Fruit fly (Drosophila melanogaster) whole organism: ENCODE results near the gene Pits.
A peak's percentile ranks its signal among the peaks of the same experiment; 100 is the strongest.

Experiments used
- CG8478 ChIP-seq: fragments of >200 bp; optimal IDR thresholded peaks from 2 replicates; lab custom pipeline; 2018; ENCODE audit warnings: inconsistent platforms
- Dll ChIP-seq: fragments of >200 bp; optimal IDR thresholded peaks from 2 replicates; lab custom pipeline; 2017
- EcR ChIP-seq, 2 experiments: fragments of >200 bp; optimal IDR thresholded peaks; 2 replicates each; lab custom pipeline; 2017; ENCODE audit warnings: missing biosample characterization in 2 of 2, missing genetic modification characterization in 2 of 2, missing genetic modification reagents in 2 of 2
- pan ChIP-seq: fragments of >200 bp; optimal IDR thresholded peaks from 2 replicates; lab custom pipeline; 2017
- psq ChIP-seq: fragments of >200 bp; optimal IDR thresholded peaks from 2 replicates; lab custom pipeline; 2017
- usp ChIP-seq: fragments of >200 bp; optimal IDR thresholded peaks from 2 replicates; lab custom pipeline; 2017; ENCODE audit warnings: missing biosample characterization, missing genetic modification characterization, mixed read lengths

The Pits gene

dm6 chrX:12568292-12568923, 14.6 kb downstream of the Pits start, which contains the start of gene hwt:
hwt (minus strand) TSS chrX:12568452.
- TF ChIP-seq CG8478 (no peak), Dll (lab: Kevin White, UChicago) (no peak), psq (lab: Kevin White, UChicago) (no peak), pan (lab: Kevin White, UChicago) (no peak), usp (GFP tag; lab: Kevin White, UChicago) (no peak), EcR (GFP tag; optimal IDR thresholded peaks at IDR 0.05; lab: Kevin White, UChicago) (no peak)

dm6 chrX:12567663-12568062, 15.3 kb downstream of the Pits start:
- TF ChIP-seq usp (GFP tag; lab: Kevin White, UChicago) (no peak), pan (lab: Kevin White, UChicago) (no peak), psq (lab: Kevin White, UChicago) (no peak), Dll (lab: Kevin White, UChicago) (no peak), CG8478 (no peak), EcR (GFP tag; optimal IDR thresholded peaks at IDR 0.05; lab: Kevin White, UChicago) (no peak)

DNA sequence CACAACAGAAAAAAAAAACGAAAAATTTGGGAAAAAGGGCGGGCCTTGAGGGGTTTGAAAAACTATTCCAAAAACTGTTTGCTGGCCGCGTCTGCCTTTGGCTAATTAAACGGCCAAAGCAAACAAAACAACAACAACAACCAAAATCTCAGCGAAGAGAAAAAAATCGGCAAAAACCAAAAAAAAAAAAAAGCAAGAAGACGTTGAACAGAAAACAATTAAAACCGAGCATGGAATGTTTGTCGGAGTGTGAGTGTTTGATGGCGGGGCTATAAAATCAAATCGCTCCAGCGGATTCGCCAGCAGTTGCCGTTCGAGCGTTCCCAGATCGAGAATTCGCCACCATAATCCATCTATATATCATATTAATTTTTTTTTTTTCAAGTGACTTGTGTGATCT, 30.2 kb downstream of the Pits start, which contains the start of gene Cpr11B:
Gene Cpr11B (plus strand): TSS at position 301 of the 400 bp plus-strand sequence.
- TF ChIP-seq usp (GFP tag; lab: Kevin White, UChicago): no peak
- TF ChIP-seq EcR (GFP tag; optimal IDR thresholded peaks at IDR 0.05; lab: Kevin White, UChicago): no peak
- TF ChIP-seq CG8478: no peak
- no peak for TF ChIP-seq pan (lab: Kevin White, UChicago)

DNA sequence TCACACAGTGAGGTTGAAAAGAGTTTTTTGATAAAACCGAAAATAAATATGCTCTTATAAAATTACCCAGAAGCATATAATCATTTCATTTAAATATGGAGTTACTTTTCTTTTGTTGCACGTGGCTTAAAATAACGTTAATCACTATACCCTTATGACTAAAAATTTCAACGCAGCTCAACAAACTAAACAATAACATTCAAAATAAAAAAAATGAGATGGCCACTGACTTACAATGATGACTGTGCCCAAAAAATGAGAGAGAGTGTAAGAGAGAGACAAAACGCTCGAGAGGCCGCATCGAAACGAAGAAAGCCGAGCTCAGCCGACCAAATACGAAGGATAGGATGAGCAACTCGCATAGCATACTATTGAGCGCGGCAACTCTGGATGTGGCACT, 35.3 kb downstream of the Pits start:
- TF ChIP-seq psq (lab: Kevin White, UChicago) (no peak), EcR (GFP tag; optimal IDR thresholded peaks at IDR 0.05; lab: Kevin White, UChicago) (no peak), usp (GFP tag; lab: Kevin White, UChicago) (no peak), CG8478 (no peak), pan (lab: Kevin White, UChicago) (no peak), Dll (lab: Kevin White, UChicago) (no peak)

- TF ChIP-seq CG8478: no peak
- TF ChIP-seq psq (lab: Kevin White, UChicago): no peak
- no peak for TF ChIP-seq EcR (GFP tag; optimal IDR thresholded peaks at IDR 0.05; lab: Kevin White, UChicago)
- TF ChIP-seq Dll (lab: Kevin White, UChicago): peak; percentile 18
- no peak for TF ChIP-seq usp (GFP tag; lab: Kevin White, UChicago)
- TF ChIP-seq pan (lab: Kevin White, UChicago): no peak
These were observed 36.0 kb downstream of the Pits start for dm6 chrX:12546857-12547606.

DNA sequence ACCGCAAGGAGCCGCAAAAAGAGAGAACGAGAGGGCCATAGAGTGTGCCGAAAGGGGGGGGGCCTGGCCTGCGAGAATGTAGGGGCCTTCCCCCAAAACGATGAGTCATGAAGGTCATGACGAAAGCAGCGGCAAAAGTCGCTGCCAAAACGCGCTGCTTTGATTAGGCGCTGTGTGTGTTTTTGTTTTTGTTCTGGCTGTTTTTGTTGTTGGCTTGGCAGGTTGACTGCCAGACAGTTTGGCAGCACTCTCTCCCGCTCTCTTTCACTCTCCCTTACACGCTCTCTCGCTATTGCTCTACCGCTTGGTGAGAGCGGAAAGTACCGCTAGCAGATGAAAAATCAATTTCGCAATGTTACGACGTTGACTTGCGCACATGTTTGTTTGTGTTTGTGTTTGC, 36.9 kb downstream of the Pits start:
- TF ChIP-seq CG8478 (no peak), usp (GFP tag; lab: Kevin White, UChicago) (no peak), Dll (lab: Kevin White, UChicago) (peak; percentile 22), pan (lab: Kevin White, UChicago) (no peak), EcR (GFP tag; optimal IDR thresholded peaks at IDR 0.05; lab: Kevin White, UChicago) (no peak)

dm6 chrX:12540770-12541169, 42.2 kb downstream of the Pits start:
- no peak for TF ChIP-seq Dll (lab: Kevin White, UChicago)
- no peak for TF ChIP-seq usp (GFP tag; lab: Kevin White, UChicago)
- no peak for TF ChIP-seq CG8478
- TF ChIP-seq pan (lab: Kevin White, UChicago): no peak
- no peak for TF ChIP-seq EcR (GFP tag; optimal IDR thresholded peaks at IDR 0.05; lab: Kevin White, UChicago)
- TF ChIP-seq psq (lab: Kevin White, UChicago): no peak

- TF ChIP-seq Dll (lab: Kevin White, UChicago) (no peak), EcR (GFP tag; optimal IDR thresholded peaks at IDR 0.05; lab: Kevin White, UChicago) (no peak), pan (lab: Kevin White, UChicago) (no peak)
These were observed 43.8 kb downstream of the Pits start for dm6 chrX:12539215-12539614.

DNA sequence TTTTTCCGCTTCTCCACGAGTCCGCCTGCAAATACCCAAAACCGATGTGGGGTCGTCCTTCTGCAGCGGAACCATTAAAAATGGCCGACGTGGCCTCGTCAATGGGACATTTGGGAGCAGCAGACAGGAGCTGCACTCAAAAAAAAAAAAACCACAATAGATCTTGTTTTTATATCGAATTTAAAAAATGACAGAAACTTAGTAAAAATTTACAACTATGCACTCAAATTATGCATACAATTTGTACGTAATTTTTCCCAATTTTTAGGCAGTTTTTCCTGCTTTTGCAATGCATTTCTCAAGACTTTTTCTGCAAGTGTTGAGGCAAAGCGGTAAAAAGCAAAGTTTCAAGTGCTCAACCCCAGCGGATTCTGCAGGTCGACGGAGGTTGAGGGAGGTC, 49.4 kb downstream of the Pits start:
- no peak for TF ChIP-seq usp (GFP tag; lab: Kevin White, UChicago)
- TF ChIP-seq pan (lab: Kevin White, UChicago): no peak
- no peak for TF ChIP-seq Dll (lab: Kevin White, UChicago)
- no peak for TF ChIP-seq psq (lab: Kevin White, UChicago)
- no peak for TF ChIP-seq EcR (GFP tag; optimal IDR thresholded peaks at IDR 0.05; lab: Kevin White, UChicago)
- no peak for TF ChIP-seq CG8478
